Worm (Caenorhabditis elegans): ENCODE data around the gene F15B9.10.

DNA sequence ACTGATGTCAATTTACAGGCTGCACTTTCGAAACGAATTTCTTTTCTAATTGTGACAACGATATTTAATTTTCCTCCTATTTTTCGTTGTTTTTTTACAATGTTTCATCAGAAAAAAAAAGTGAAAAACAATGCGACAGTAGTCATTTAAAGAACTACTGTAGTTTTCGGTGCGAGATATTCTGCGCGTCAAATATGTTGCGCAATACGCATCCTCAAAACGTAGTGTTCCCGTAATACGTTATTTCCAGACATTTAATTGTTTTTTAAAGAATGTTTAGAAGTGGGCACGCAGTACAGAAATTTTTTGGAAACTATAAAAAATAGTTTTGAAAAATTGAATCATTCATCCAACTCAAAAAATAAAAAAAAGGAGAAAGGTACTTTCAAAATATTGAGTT is 34.7 kb downstream of the F15B9.10 start:
- TF ChIP-seq med-1 (GFP tag; optimal IDR thresholded peaks at IDR 0.05; ENCODE audit: insufficient read depth) (no peak), T22C8.4 (GFP tag; IDR thresholded peaks at IDR 0.05) (no peak), cog-1 (tag; optimal IDR thresholded peaks at IDR 0.05) (no peak), ztf-23 (GFP tag; IDR thresholded peaks at IDR 0.05) (no peak), flt-1 (GFP tag; IDR thresholded peaks at IDR 0.05) (no peak), ztf-29 (GFP tag; IDR thresholded peaks at IDR 0.05) (no peak), klf-2 (GFP tag; conservative IDR thresholded peaks at IDR 0.05) (no peak), ref-1 (GFP tag; conservative IDR thresholded peaks at IDR 0.05) (no peak), tab-1 (GFP tag; IDR thresholded peaks at IDR 0.05) (no peak)
